Worm (Caenorhabditis elegans): ENCODE results near the gene algn-2.

ce11 chrII:5395594-5395993, 20.5 kb downstream of the algn-2 start, which contains the start of gene pink-1:
- TF ChIP-seq nhr-11 (tag; optimal IDR thresholded peaks at IDR 0.05) (no peak), egl-27 (tag; optimal IDR thresholded peaks at IDR 0.05) (no peak), unc-62 (GFP tag; optimal IDR thresholded peaks at IDR 0.05) (no peak), snpc-4 (tag; optimal IDR thresholded peaks at IDR 0.05) (no peak), R02D3.7 (tag; optimal IDR thresholded peaks at IDR 0.05) (no peak), nhr-23 (tag; optimal IDR thresholded peaks at IDR 0.05) (no peak), daf-12 (tag; optimal IDR thresholded peaks at IDR 0.05) (no peak), fos-1 (tag; optimal IDR thresholded peaks at IDR 0.05) (no peak), zag-1 (tag; optimal IDR thresholded peaks at IDR 0.05) (no peak)

Measured in whole organism, L3 larva.